Fruit fly (Drosophila melanogaster) whole organism, prepupa: ENCODE data around the gene CG5126.

Source experiments
- CG10669 ChIP-seq: fragments of 200-800 bp; sonication (Bioruptor generic); optimal IDR thresholded peaks from 3 replicates; lab custom pipeline; 2018; ENCODE audit warnings: missing biosample characterization, mild to moderate bottlenecking, missing genetic modification characterization, moderate library complexity
- CG11294 ChIP-seq: fragments of 200-800 bp; sonication (Bioruptor generic); IDR thresholded peaks from 2 replicates; pipeline ENCODE4 v1.3.6; 2022; ENCODE audit warnings: missing biosample characterization, missing genetic modification characterization
- CG16779 ChIP-seq: fragments of 200-800 bp; sonication (Bioruptor generic); optimal IDR thresholded peaks from 3 replicates; lab custom pipeline; 2017; ENCODE audit warnings: missing biosample characterization, mild to moderate bottlenecking, missing genetic modification characterization
- CG32006 ChIP-seq: fragments of 200-800 bp; sonication (Bioruptor generic); optimal IDR thresholded peaks from 3 replicates; lab custom pipeline; 2017; ENCODE audit warnings: missing biosample characterization, mild to moderate bottlenecking, missing genetic modification characterization
- CG34406 ChIP-seq: fragments of 200-800 bp; sonication (Bioruptor generic); optimal IDR thresholded peaks from 3 replicates; lab custom pipeline; 2016; ENCODE audit warnings: missing biosample characterization, missing genetic modification characterization
- CG4318 ChIP-seq: fragments of 200-800 bp; sonication (Bioruptor generic); optimal IDR thresholded peaks from 3 replicates; lab custom pipeline; 2017; ENCODE audit warnings: missing biosample characterization, mild to moderate bottlenecking, missing genetic modification characterization
- CG6163 ChIP-seq: fragments of 200-800 bp; sonication (Bioruptor generic); IDR thresholded peaks from 3 replicates; pipeline ENCODE4 v1.3.6; 2022; ENCODE audit warnings: missing biosample characterization, missing genetic modification characterization
- CG6792 ChIP-seq: fragments of 200-800 bp; sonication (Bioruptor generic); optimal IDR thresholded peaks from 3 replicates; lab custom pipeline; 2016; ENCODE audit warnings: missing biosample characterization, missing genetic modification characterization
- CG6854 ChIP-seq: fragments of 200-800 bp; sonication (Bioruptor generic); optimal IDR thresholded peaks from 2 replicates; lab custom pipeline; 2017; ENCODE audit warnings: missing biosample characterization, mild to moderate bottlenecking, missing genetic modification characterization
- CG8632 ChIP-seq: fragments of 200-800 bp; sonication (Bioruptor generic); optimal IDR thresholded peaks from 3 replicates; lab custom pipeline; 2016; ENCODE audit warnings: missing biosample characterization, missing genetic modification characterization
- CG9139 ChIP-seq: fragments of 200-800 bp; sonication (Bioruptor generic); optimal IDR thresholded peaks from 3 replicates; lab custom pipeline; 2017; ENCODE audit warnings: missing biosample characterization, mild to moderate bottlenecking, missing genetic modification characterization
- Eip78C ChIP-seq: fragments of 200-800 bp; sonication (Bioruptor generic); peaks from one replicate; lab custom pipeline; 2016; ENCODE audit warnings: missing biosample characterization, missing genetic modification characterization
- Hr39 ChIP-seq: fragments of 200-800 bp; sonication (Bioruptor generic); optimal IDR thresholded peaks from 2 replicates; lab custom pipeline; 2016; ENCODE audit warnings: missing biosample characterization, missing genetic modification characterization
- Hr4 ChIP-seq: fragments of 200-800 bp; sonication (Bioruptor generic); optimal IDR thresholded peaks from 3 replicates; lab custom pipeline; 2016; ENCODE audit warnings: missing biosample characterization, missing genetic modification characterization
- Lpt ChIP-seq: fragments of 200-800 bp; sonication (Bioruptor generic); optimal IDR thresholded peaks from 3 replicates; lab custom pipeline; 2016; ENCODE audit warnings: missing biosample characterization, missing genetic modification characterization
- Met ChIP-seq: fragments of 200-800 bp; sonication (Bioruptor generic); optimal IDR thresholded peaks from 3 replicates; lab custom pipeline; 2016; ENCODE audit warnings: missing biosample characterization, missing genetic modification characterization
- OdsH ChIP-seq: fragments of 200-800 bp; sonication (Bioruptor generic); optimal IDR thresholded peaks from 3 replicates; lab custom pipeline; 2016; ENCODE audit warnings: missing biosample characterization, missing genetic modification characterization
- Sox102F ChIP-seq: fragments of 200-800 bp; sonication (Bioruptor generic); optimal IDR thresholded peaks from 2 replicates; lab custom pipeline; 2016; ENCODE audit warnings: missing biosample characterization, mild to moderate bottlenecking, missing genetic modification characterization
- Sox15 ChIP-seq: fragments of 200-800 bp; sonication (Bioruptor generic); optimal IDR thresholded peaks from 3 replicates; lab custom pipeline; 2016; ENCODE audit warnings: missing biosample characterization, missing genetic modification characterization
- dsx ChIP-seq: fragments of 200-800 bp; optimal IDR thresholded peaks from 3 replicates; lab custom pipeline; 2019; ENCODE audit warnings: missing biosample characterization, mild to moderate bottlenecking, missing genetic modification characterization, moderate library complexity; ENCODE audit not compliant: poor library complexity, severe bottlenecking
- eg ChIP-seq: fragments of 200-800 bp; sonication (Bioruptor generic); IDR thresholded peaks from 3 replicates; pipeline ENCODE4 v1.3.6; 2022; ENCODE audit warnings: missing biosample characterization, missing genetic modification characterization
- esn ChIP-seq: fragments of 200-800 bp; sonication (Bioruptor generic); optimal IDR thresholded peaks from 2 replicates; lab custom pipeline; 2016; ENCODE audit warnings: missing biosample characterization, mild to moderate bottlenecking, missing genetic modification characterization, moderate library complexity
- fd59A ChIP-seq: fragments of 200-800 bp; sonication (Bioruptor generic); optimal IDR thresholded peaks from 2 replicates; lab custom pipeline; 2017; ENCODE audit warnings: missing biosample characterization, mild to moderate bottlenecking, missing genetic modification characterization, missing genetic modification reagents
- fd85E ChIP-seq: fragments of 200-800 bp; sonication (Bioruptor generic); optimal IDR thresholded peaks from 3 replicates; lab custom pipeline; 2016; ENCODE audit warnings: missing biosample characterization, missing genetic modification characterization
- pdm3 ChIP-seq: fragments of 200-800 bp; sonication (Bioruptor generic); optimal IDR thresholded peaks from 3 replicates; lab custom pipeline; 2016; ENCODE audit warnings: missing biosample characterization, missing genetic modification characterization
- salr ChIP-seq, 2 experiments: fragments of 200-800 bp; sonication (Bioruptor generic); optimal IDR thresholded peaks; 3 replicates each; lab custom pipeline; 2016 to 2018; ENCODE audit warnings: missing biosample characterization in 2 of 2, missing genetic modification characterization in 2 of 2, mild to moderate bottlenecking in 1 of 2
- svp ChIP-seq: fragments of 200-800 bp; sonication (Bioruptor generic); peaks from one replicate; lab custom pipeline; 2016; ENCODE audit warnings: missing biosample characterization, missing genetic modification characterization
- topi ChIP-seq: fragments of 200-800 bp; sonication (Bioruptor generic); optimal IDR thresholded peaks from 3 replicates; lab custom pipeline; 2016; ENCODE audit warnings: missing biosample characterization, missing genetic modification characterization
- vri ChIP-seq: fragments of 200-800 bp; sonication (Bioruptor generic); optimal IDR thresholded peaks from 3 replicates; lab custom pipeline; 2016; ENCODE audit warnings: missing biosample characterization, mild to moderate bottlenecking, missing genetic modification characterization

CG5126 gene

dm6 chr2L:1213587-1213986 lies 29.8 kb upstream of the CG5126 start:
- peak; percentile 6 for TF ChIP-seq OdsH (GFP tag; lab: Kevin White, UChicago)
- TF ChIP-seq salr (GFP tag; optimal IDR thresholded peaks at IDR 0.05; lab: Kevin White, UChicago): no peak
- peak; percentile 47 for TF ChIP-seq Eip78C

- no peak for TF ChIP-seq CG10669 (GFP tag; lab: Kevin White, UChicago)
- no peak for TF ChIP-seq fd85E (GFP tag; lab: Kevin White, UChicago)
- TF ChIP-seq fd59A (GFP tag; lab: Kevin White, UChicago): no peak
- TF ChIP-seq pdm3: no peak
- no peak for TF ChIP-seq CG16779 (tag; lab: Kevin White, UChicago)
- no peak for TF ChIP-seq svp
- TF ChIP-seq CG6792 (GFP tag; lab: Kevin White, UChicago): no peak
- TF ChIP-seq Met (GFP tag; lab: Kevin White, UChicago): no peak
- TF ChIP-seq CG6163 (GFP tag; lab: Robert Waterston, UW): no peak
Observed at dm6 chr2L:1211528-1211927, 27.7 kb upstream of the CG5126 start.

- TF ChIP-seq CG32006 (GFP tag; lab: Kevin White, UChicago) (peak; percentile 17), CG16779 (tag; lab: Kevin White, UChicago) (no peak), Hr39 (GFP tag; lab: Kevin White, UChicago) (peak; percentile 3), fd85E (GFP tag; lab: Kevin White, UChicago) (no peak), esn (peak; percentile 34), pdm3 (no peak), Met (GFP tag; lab: Kevin White, UChicago) (peak; percentile 24), eg (GFP tag; lab: Robert Waterston, UW) (0 out of 3 replicates have a peak, but pooled peaks have one; percentile 6), svp (peak; percentile 59), OdsH (GFP tag; lab: Kevin White, UChicago) (peak; percentile 45), salr (GFP tag; optimal IDR thresholded peaks at IDR 0.05; lab: Kevin White, UChicago) (no peak), Hr4 (GFP tag; lab: Kevin White, UChicago) (peak; percentile 19), dsx (GFP tag; lab: Kevin White, UChicago) (no peak), Eip78C (peak; percentile 48), CG6854 (GFP tag; lab: Kevin White, UChicago) (no peak)
Observed at dm6 chr2L:1207432-1207831, 23.6 kb upstream of the CG5126 start.

- peak; percentile 12 for TF ChIP-seq OdsH (GFP tag; lab: Kevin White, UChicago)
- TF ChIP-seq svp: peak; percentile 45
- TF ChIP-seq CG9139 (GFP tag; lab: Kevin White, UChicago): no peak
- 0 out of 3 replicates have a peak, but pooled peaks have one; percentile 12 for TF ChIP-seq eg (GFP tag; lab: Robert Waterston, UW)
- no peak for TF ChIP-seq dsx (GFP tag; lab: Kevin White, UChicago)
- TF ChIP-seq CG34406 (GFP tag; lab: Kevin White, UChicago): peak; percentile 4
- peak; percentile 63 for TF ChIP-seq Eip78C
- no peak for TF ChIP-seq CG11294 (GFP tag; lab: Robert Waterston, UW)
- peak; percentile 21 for TF ChIP-seq CG6792 (GFP tag; lab: Kevin White, UChicago)
- TF ChIP-seq Sox102F: no peak
- TF ChIP-seq fd85E (GFP tag; lab: Kevin White, UChicago): no peak
- peak; percentile 4 for TF ChIP-seq CG8632
Observed at dm6 chr2L:1203915-1204314, 20.1 kb upstream of the CG5126 start, which contains the start of gene CG14342. TSS of gene CG14342 (plus strand) at chr2L:1204215.

- no peak for TF ChIP-seq CG4318
- no peak for TF ChIP-seq topi
- peak; percentile 2 for TF ChIP-seq Eip78C
- TF ChIP-seq Hr4 (GFP tag; lab: Kevin White, UChicago): no peak
- TF ChIP-seq svp: no peak
- TF ChIP-seq Lpt (GFP tag; lab: Kevin White, UChicago): no peak
Observed at dm6 chr2L:1202445-1202844, 18.6 kb upstream of the CG5126 start.

- TF ChIP-seq Sox15 (GFP tag; lab: Kevin White, UChicago) (no peak), vri (GFP tag; lab: Kevin White, UChicago) (peak; percentile 11)
Observed at dm6 chr2L:1201396-1201837, 17.6 kb upstream of the CG5126 start.
